Fruit fly (Drosophila melanogaster) Kc167 (cell line): ENCODE data around the gene hob.

Source experiments
- h ChIP-seq: fragments of >200 bp; optimal IDR thresholded peaks from 3 replicates; lab custom pipeline; 2018; ENCODE audit warnings: missing external identifiers
- insv ChIP-seq: fragments of >200 bp; optimal IDR thresholded peaks from 3 replicates; lab custom pipeline; 2018; ENCODE audit warnings: missing external identifiers

dm6 chr3L:3249997-3250774 is 31.5 kb upstream of the hob start:
- TF ChIP-seq insv (lab: Kevin White, UChicago) = no peak
- no peak for TF ChIP-seq h (lab: Kevin White, UChicago)
